Worm (Caenorhabditis elegans): ENCODE data around the gene Y69A2AR.16.
A peak's percentile ranks its signal among the peaks of the same experiment; 100 is the strongest.

The Y69A2AR.16 gene

ce11 chrIV:2551418-2551817, 53.8 kb downstream of the Y69A2AR.16 start, which contains the start of gene Y69A2AR.23:
Gene Y69A2AR.23 (minus strand): TSS chrIV:2551684.
- no peak for TF ChIP-seq D1046.2 (GFP tag; IDR thresholded peaks at IDR 0.05)
- TF ChIP-seq unc-62 (GFP tag; optimal IDR thresholded peaks at IDR 0.05 in 1 of 2), result no peak
- no peak for TF ChIP-seq unc-62 (tag; optimal IDR thresholded peaks at IDR 0.05)
- TF ChIP-seq fos-1 (tag; optimal IDR thresholded peaks at IDR 0.05), result no peak
- TF ChIP-seq F26F4.8 (GFP tag; conservative IDR thresholded peaks at IDR 0.05), result no peak
- TF ChIP-seq ceh-28 (tag; optimal IDR thresholded peaks at IDR 0.05), result peak; percentile 87

- TF ChIP-seq egl-43 (GFP tag; IDR thresholded peaks at IDR 0.05) (peak; percentile 52; the same call in 1 of the 2 replicates), ztf-7 (tag; optimal IDR thresholded peaks at IDR 0.05) (no peak), hmg-1.1 (GFP tag; IDR thresholded peaks at IDR 0.05) (no peak), R02D3.7 (tag; optimal IDR thresholded peaks at IDR 0.05) (no peak), F44E2.7 (GFP tag; IDR thresholded peaks at IDR 0.05) (0 out of 2 replicates have a peak, but pooled peaks have one; percentile 56), mxl-3 (GFP tag; optimal IDR thresholded peaks at IDR 0.05) (no peak), arid-1 (GFP tag; conservative IDR thresholded peaks at IDR 0.05) (no peak), nhr-6 (tag; optimal IDR thresholded peaks at IDR 0.05) (no peak), sdz-12 (GFP tag; optimal IDR thresholded peaks at IDR 0.05) (no peak), Y5F2A.4 (GFP tag; optimal IDR thresholded peaks at IDR 0.05) (no peak), set-16 (GFP tag; IDR thresholded peaks at IDR 0.05) (peak; percentile 87), lir-3 (tag; optimal IDR thresholded peaks at IDR 0.05) (no peak), mdt-29 (GFP tag; IDR thresholded peaks at IDR 0.05) (no peak)
These were observed 54.2 kb downstream of the Y69A2AR.16 start for ce11 chrIV:2551838-2552237.

- TF ChIP-seq ceh-28 (tag; optimal IDR thresholded peaks at IDR 0.05) (peak; percentile 81), Y105C5A.15 (GFP tag; IDR thresholded peaks at IDR 0.05) (no peak), nhr-237 (tag; optimal IDR thresholded peaks at IDR 0.05) (no peak), hmg-1.1 (GFP tag; IDR thresholded peaks at IDR 0.05) (no peak), ztf-7 (tag; optimal IDR thresholded peaks at IDR 0.05) (no peak), cey-2 (tag; optimal IDR thresholded peaks at IDR 0.05; ENCODE audit: borderline replicate concordance, insufficient read depth) (no peak)
These were observed 54.7 kb downstream of the Y69A2AR.16 start for ce11 chrIV:2552276-2552675.

- TF ChIP-seq egl-43 (GFP tag; IDR thresholded peaks at IDR 0.05) (0 out of 2 replicates have a peak, but pooled peaks have one; percentile 53), duxl-1 (tag; optimal IDR thresholded peaks at IDR 0.05; ENCODE audit: poor library complexity) (no peak), dmd-6 (GFP tag; IDR thresholded peaks at IDR 0.05) (no peak), T26A8.4 (GFP tag; IDR thresholded peaks at IDR 0.05) (no peak), madf-5 (GFP tag; IDR thresholded peaks at IDR 0.05) (0 out of 4 replicates have a peak, but pooled peaks of 1 of the 2 experiments have one; percentile 31), dve-1 (tag; optimal IDR thresholded peaks at IDR 0.05; ENCODE audit: insufficient read depth) (no peak), nhr-48 (tag; optimal IDR thresholded peaks at IDR 0.05) (no peak), ceh-44 (GFP tag; IDR thresholded peaks at IDR 0.05) (0 out of 2 replicates have a peak, but pooled peaks have one; percentile 47), tra-1 (GFP tag; IDR thresholded peaks at IDR 0.05) (no peak), set-16 (GFP tag; IDR thresholded peaks at IDR 0.05) (peak; percentile 79; the same call in 1 of the 2 replicates)
These were observed 55.3 kb downstream of the Y69A2AR.16 start for ce11 chrIV:2552855-2553254.

ce11 chrIV:2556211-2556610, 58.6 kb downstream of the Y69A2AR.16 start:
- TF ChIP-seq fkh-10 (GFP tag; optimal IDR thresholded peaks at IDR 0.05) (no peak), ceh-28 (tag; optimal IDR thresholded peaks at IDR 0.05) (peak; percentile 74)

ce11 chrIV:2561358-2561757, 63.8 kb downstream of the Y69A2AR.16 start, which contains the start of gene Y69A2AR.46:
Gene Y69A2AR.46 (plus strand): TSS chrIV:2561658.
- TF ChIP-seq spr-3 (GFP tag; optimal IDR thresholded peaks at IDR 0.05) (no peak), fos-1 (tag; optimal IDR thresholded peaks at IDR 0.05) (no peak), lin-29 (GFP tag; IDR thresholded peaks at IDR 0.05) (no peak), egl-43 (GFP tag; IDR thresholded peaks at IDR 0.05) (no peak), nhr-77 (tag; optimal IDR thresholded peaks at IDR 0.05) (no peak), nhr-111 (GFP tag; optimal IDR thresholded peaks at IDR 0.05) (no peak), tag-97 (GFP tag; IDR thresholded peaks at IDR 0.05) (no peak), lin-15B (tag; optimal IDR thresholded peaks at IDR 0.05) (no peak), mes-2 (tag; optimal IDR thresholded peaks at IDR 0.05; ENCODE audit: poor library complexity, severe bottlenecking) (no peak), hlh-11 (tag; optimal IDR thresholded peaks at IDR 0.05) (no peak), nhr-237 (tag; optimal IDR thresholded peaks at IDR 0.05) (no peak), rbr-2 (tag; optimal IDR thresholded peaks at IDR 0.05) (no peak), ceh-28 (tag; optimal IDR thresholded peaks at IDR 0.05) (no peak), nhr-6 (tag; optimal IDR thresholded peaks at IDR 0.05) (no peak), F49E8.2 (tag; optimal IDR thresholded peaks at IDR 0.05; ENCODE audit: borderline replicate concordance) (no peak), unc-39 (tag; optimal IDR thresholded peaks at IDR 0.05) (no peak)
